Fruit fly (Drosophila melanogaster) whole organism, wandering third instar larva: ENCODE results near the gene Ask1.
A peak's percentile ranks its signal among the peaks of the same experiment; 100 is the strongest.

Experiments
- Abd-B ChIP-seq: fragments of >200 bp; optimal IDR thresholded peaks from 2 replicates; lab custom pipeline; 2017; ENCODE audit warnings: missing biosample characterization, missing genetic modification characterization
- CG32264 ChIP-seq: fragments of 200-800 bp; sonication (Bioruptor generic); optimal IDR thresholded peaks from 2 replicates; lab custom pipeline; 2016; ENCODE audit warnings: missing biosample characterization, missing genetic modification characterization
- CG9705 ChIP-seq: fragments of 200-800 bp; sonication (Bioruptor generic); optimal IDR thresholded peaks from 2 replicates; lab custom pipeline; 2018; ENCODE audit warnings: missing biosample characterization, mild to moderate bottlenecking, missing genetic modification characterization
- CrebA ChIP-seq: fragments of 200-800 bp; sonication (Bioruptor generic); optimal IDR thresholded peaks from 2 replicates; lab custom pipeline; 2016; ENCODE audit warnings: missing biosample characterization, mild to moderate bottlenecking, missing genetic modification characterization, borderline replicate concordance
- Dfd ChIP-seq: fragments of >200 bp; optimal IDR thresholded peaks from 2 replicates; lab custom pipeline; 2017; ENCODE audit warnings: missing biosample characterization, missing genetic modification characterization
- Dif ChIP-seq: fragments of 200-275, 200-300 bp; sonication (Bioruptor generic); optimal IDR thresholded peaks from 2 replicates; lab custom pipeline; 2018; ENCODE audit warnings: missing biosample characterization, missing genetic modification characterization; ENCODE audit not compliant: partially characterized antibody
- GATAd ChIP-seq: sonication (Bioruptor generic); optimal IDR thresholded peaks from 2 replicates; lab custom pipeline; 2016; ENCODE audit warnings: missing biosample characterization, missing genetic modification characterization
- HLH106 ChIP-seq: fragments of 200-800 bp; optimal IDR thresholded peaks from 3 replicates; lab custom pipeline; 2019; ENCODE audit warnings: missing biosample characterization, mild to moderate bottlenecking, missing genetic modification characterization, moderate library complexity
- Hnf4 ChIP-seq: fragments of 200-800 bp; sonication (Bioruptor generic); optimal IDR thresholded peaks from 2 replicates; lab custom pipeline; 2016; ENCODE audit warnings: missing biosample characterization, mild to moderate bottlenecking, missing genetic modification characterization
- Hr78 ChIP-seq: fragments of >200 bp; optimal IDR thresholded peaks from 2 replicates; lab custom pipeline; 2017; ENCODE audit warnings: missing biosample characterization, missing genetic modification characterization
- Hr83 ChIP-seq: fragments of 200-300 bp; sonication (Bioruptor generic); optimal IDR thresholded peaks from 2 replicates; lab custom pipeline; 2016; ENCODE audit warnings: missing biosample characterization, mild to moderate bottlenecking, missing genetic modification characterization, moderate library complexity; ENCODE audit not compliant: poor library complexity, severe bottlenecking
- Jra ChIP-seq: sonication (Bioruptor generic); optimal IDR thresholded peaks from 2 replicates; lab custom pipeline; 2016; ENCODE audit warnings: missing biosample characterization, missing genetic modification characterization
- Mio ChIP-seq: sonication (Bioruptor generic); optimal IDR thresholded peaks from 2 replicates; lab custom pipeline; 2016; ENCODE audit warnings: missing biosample characterization, missing genetic modification characterization
- Myc ChIP-seq: fragments of >200 bp; optimal IDR thresholded peaks from 2 replicates; lab custom pipeline; 2017
- N ChIP-seq: fragments of >200 bp; optimal IDR thresholded peaks from 2 replicates; lab custom pipeline; 2018; ENCODE audit warnings: missing biosample characterization, missing external identifiers, missing genetic modification characterization
- OdsH ChIP-seq: fragments of 200-800 bp; sonication (Bioruptor generic); optimal IDR thresholded peaks from 2 replicates; lab custom pipeline; 2016; ENCODE audit warnings: missing biosample characterization, mild to moderate bottlenecking, missing genetic modification characterization
- Rel ChIP-seq, 2 experiments: fragments of 200-800 bp; sonication (Bioruptor generic) in 1 of 2; optimal IDR thresholded peaks; 2 replicates in 1 of 2; 3 replicates in 1 of 2; lab custom pipeline; 2016 to 2019; ENCODE audit warnings: mild to moderate bottlenecking in 2 of 2, missing biosample characterization in 2 of 2, missing genetic modification characterization in 2 of 2, moderate library complexity in 1 of 2
- Sp1 ChIP-seq: fragments of 200-800 bp; sonication (Bioruptor generic); optimal IDR thresholded peaks from 3 replicates; lab custom pipeline; 2019; ENCODE audit warnings: missing biosample characterization, mild to moderate bottlenecking, missing genetic modification characterization, moderate library complexity
- Vsx2 ChIP-seq: fragments of 200-300, 225-300 bp; sonication (Bioruptor generic); optimal IDR thresholded peaks from 2 replicates; lab custom pipeline; 2018; ENCODE audit warnings: missing biosample characterization, missing genetic modification characterization; ENCODE audit not compliant: partially characterized antibody
- br ChIP-seq: fragments of 200-800 bp; sonication (Bioruptor generic); optimal IDR thresholded peaks from 2 replicates; lab custom pipeline; 2016; ENCODE audit warnings: missing biosample characterization, missing genetic modification characterization
- brk ChIP-seq: fragments of 200-800 bp; sonication (Bioruptor generic); optimal IDR thresholded peaks from 2 replicates; lab custom pipeline; 2016; ENCODE audit warnings: missing biosample characterization, mild to moderate bottlenecking, missing genetic modification characterization
- dl ChIP-seq, 2 experiments: fragments of 175-275, 200-275 bp in 1 of 2; fragments of 200-275 bp in 1 of 2; sonication (Bioruptor generic); optimal IDR thresholded peaks; lab custom pipeline; 2018; ENCODE audit warnings: mild to moderate bottlenecking in 2 of 2, missing biosample characterization in 2 of 2, missing genetic modification characterization in 2 of 2, moderate library complexity in 2 of 2; ENCODE audit not compliant: partially characterized antibody in 2 of 2, insufficient read depth in 1 of 2
- dmrt93B ChIP-seq: fragments of 200-800 bp; sonication (Bioruptor generic); optimal IDR thresholded peaks from 2 replicates; lab custom pipeline; 2018; ENCODE audit warnings: missing biosample characterization, mild to moderate bottlenecking, missing genetic modification characterization
- dsf ChIP-seq: sonication (Bioruptor generic); optimal IDR thresholded peaks from 2 replicates; lab custom pipeline; 2016; ENCODE audit warnings: missing biosample characterization, missing genetic modification characterization, borderline replicate concordance
- ey ChIP-seq: fragments of 200-800 bp; sonication (Bioruptor generic); optimal IDR thresholded peaks from 2 replicates; lab custom pipeline; 2016; ENCODE audit warnings: missing biosample characterization, missing genetic modification characterization
- foxo ChIP-seq, 2 experiments: fragments of 200-800 bp; sonication (Bioruptor generic); optimal IDR thresholded peaks; 2 replicates in 1 of 2; 3 replicates in 1 of 2; lab custom pipeline; 2016 to 2017; ENCODE audit warnings: missing biosample characterization in 2 of 2, missing genetic modification characterization in 2 of 2
- fru ChIP-seq: fragments of 200-800 bp; sonication (Bioruptor generic); optimal IDR thresholded peaks from 3 replicates; lab custom pipeline; 2016; ENCODE audit warnings: missing biosample characterization, mild to moderate bottlenecking, missing genetic modification characterization
- h ChIP-seq: fragments of 200-800 bp; sonication (Bioruptor generic); optimal IDR thresholded peaks from 3 replicates; lab custom pipeline; 2016; ENCODE audit warnings: missing biosample characterization, mild to moderate bottlenecking, missing genetic modification characterization
- jim ChIP-seq: fragments of 175-275, 200-325 bp; sonication (Bioruptor generic); optimal IDR thresholded peaks from 2 replicates; lab custom pipeline; 2016; ENCODE audit warnings: missing biosample characterization, mild to moderate bottlenecking, missing genetic modification characterization
- lola ChIP-seq: fragments of >200 bp; optimal IDR thresholded peaks from 2 replicates; lab custom pipeline; 2017; ENCODE audit warnings: missing biosample characterization, missing genetic modification characterization
- pan ChIP-seq: fragments of >200 bp; optimal IDR thresholded peaks from 2 replicates; lab custom pipeline; 2017
- psq ChIP-seq: fragments of 200-800 bp; sonication (Bioruptor generic); optimal IDR thresholded peaks from 3 replicates; lab custom pipeline; 2017; ENCODE audit warnings: missing biosample characterization, mild to moderate bottlenecking, missing genetic modification characterization, moderate library complexity
- rgr ChIP-seq: fragments of 200-800 bp; sonication (Bioruptor generic); optimal IDR thresholded peaks from 3 replicates; lab custom pipeline; 2016; ENCODE audit warnings: missing biosample characterization, mild to moderate bottlenecking, missing genetic modification characterization
- sage ChIP-seq: fragments of 200-800 bp; sonication (Bioruptor generic); optimal IDR thresholded peaks from 2 replicates; lab custom pipeline; 2016; ENCODE audit warnings: missing biosample characterization, mild to moderate bottlenecking, missing genetic modification characterization
- sv ChIP-seq: fragments of 200-800 bp; sonication (Bioruptor generic); optimal IDR thresholded peaks from 3 replicates; lab custom pipeline; 2016; ENCODE audit warnings: missing biosample characterization, missing genetic modification characterization
- tai ChIP-seq: sonication (Bioruptor generic); optimal IDR thresholded peaks from 2 replicates; lab custom pipeline; 2016; ENCODE audit warnings: missing biosample characterization, missing genetic modification characterization
- usp ChIP-seq: fragments of >200 bp; optimal IDR thresholded peaks from 2 replicates; lab custom pipeline; 2017; ENCODE audit warnings: missing biosample characterization, missing genetic modification characterization
- woc ChIP-seq: sonication (Bioruptor generic); optimal IDR thresholded peaks from 2 replicates; lab custom pipeline; 2016; ENCODE audit warnings: missing biosample characterization, mild to moderate bottlenecking, missing genetic modification characterization

The Ask1 gene

dm6 chr3R:19859370-19860033, 20.0 kb upstream of the Ask1 start:
- TF ChIP-seq Hr83 (GFP tag; lab: Kevin White, UChicago) = no peak
- no peak for TF ChIP-seq dsf (GFP tag; lab: Kevin White, UChicago)
- peak; percentile 76 for TF ChIP-seq br (GFP tag; lab: Kevin White, UChicago)
- TF ChIP-seq Vsx2 (GFP tag; lab: Kevin White, UChicago) = no peak
- no peak for TF ChIP-seq Jra (GFP tag; lab: Kevin White, UChicago)
- no peak for TF ChIP-seq dmrt93B (GFP tag; lab: Kevin White, UChicago)
- TF ChIP-seq rgr = no peak
- no peak for TF ChIP-seq tai (GFP tag; lab: Kevin White, UChicago)
- TF ChIP-seq sv = no peak
- peak in 1 of 2 experiments; percentile 27 for TF ChIP-seq foxo (GFP tag; optimal IDR thresholded peaks at IDR 0.05; lab: Kevin White, UChicago)
- no peak for TF ChIP-seq Dif (GFP tag; lab: Kevin White, UChicago)
- no peak for TF ChIP-seq CG9705
- no peak for TF ChIP-seq Dfd (GFP tag; lab: Kevin White, UChicago)
- TF ChIP-seq CrebA (GFP tag; lab: Kevin White, UChicago) = no peak
- no peak for TF ChIP-seq Abd-B (GFP tag; lab: Kevin White, UChicago)
- no peak for TF ChIP-seq jim (GFP tag; lab: Kevin White, UChicago)
- peak; percentile 32 for TF ChIP-seq fru (GFP tag; lab: Kevin White, UChicago)
- no peak for TF ChIP-seq usp (GFP tag; lab: Kevin White, UChicago)
- peak; percentile 40 for TF ChIP-seq psq
- no peak for TF ChIP-seq pan (lab: Kevin White, UChicago)
- TF ChIP-seq Myc = no peak
- no peak for TF ChIP-seq N (GFP tag; lab: Kevin White, UChicago)
- peak; percentile 8 for TF ChIP-seq HLH106 (tag; lab: Kevin White, UChicago)
- TF ChIP-seq Sp1 (GFP tag; lab: Kevin White, UChicago) = no peak
- peak; percentile 57 for TF ChIP-seq h
- peak; percentile 28 for TF ChIP-seq OdsH (GFP tag; lab: Kevin White, UChicago)
- TF ChIP-seq woc (GFP tag; lab: Kevin White, UChicago) = no peak
- no peak for TF ChIP-seq sage (GFP tag; lab: Kevin White, UChicago)
- no peak for TF ChIP-seq brk
- TF ChIP-seq lola (GFP tag; lab: Kevin White, UChicago) = no peak
- no peak for TF ChIP-seq CG32264 (GFP tag; lab: Kevin White, UChicago)
- TF ChIP-seq ey (GFP tag; lab: Kevin White, UChicago) = peak; percentile 30
- TF ChIP-seq Mio = no peak
- no peak for TF ChIP-seq dl (GFP tag; optimal IDR thresholded peaks at IDR 0.05; lab: Kevin White, UChicago; ENCODE audit: insufficient read depth in 1 of 2, partially characterized antibody in 2 of 2)
- no peak for TF ChIP-seq GATAd (GFP tag; lab: Kevin White, UChicago)
- peak; percentile 24 for TF ChIP-seq Hnf4 (GFP tag; lab: Kevin White, UChicago)
- no peak for TF ChIP-seq Hr78 (GFP tag; lab: Kevin White, UChicago)
- no peak for TF ChIP-seq Rel (GFP tag; optimal IDR thresholded peaks at IDR 0.05; lab: Kevin White, UChicago)
- TF ChIP-seq Rel (tag; optimal IDR thresholded peaks at IDR 0.05; lab: Kevin White, UChicago) = peak; percentile 49

- TF ChIP-seq Abd-B (GFP tag; lab: Kevin White, UChicago) (peak; percentile 68), dmrt93B (GFP tag; lab: Kevin White, UChicago) (peak; percentile 63), GATAd (GFP tag; lab: Kevin White, UChicago) (no peak), Vsx2 (GFP tag; lab: Kevin White, UChicago) (no peak), Jra (GFP tag; lab: Kevin White, UChicago) (peak; percentile 68), CG9705 (peak; percentile 61), OdsH (GFP tag; lab: Kevin White, UChicago) (peak; percentile 63), Dif (GFP tag; lab: Kevin White, UChicago) (peak; percentile 60), Hr78 (GFP tag; lab: Kevin White, UChicago) (peak; percentile 89), Rel (GFP tag; optimal IDR thresholded peaks at IDR 0.05; lab: Kevin White, UChicago) (no peak), Rel (tag; optimal IDR thresholded peaks at IDR 0.05; lab: Kevin White, UChicago) (peak; percentile 60), Mio (no peak), br (GFP tag; lab: Kevin White, UChicago) (peak; percentile 73), brk (no peak), Hnf4 (GFP tag; lab: Kevin White, UChicago) (peak; percentile 84), fru (GFP tag; lab: Kevin White, UChicago) (peak; percentile 70), dsf (GFP tag; lab: Kevin White, UChicago) (peak; percentile 43), Sp1 (GFP tag; lab: Kevin White, UChicago) (peak; percentile 65), sage (GFP tag; lab: Kevin White, UChicago) (no peak), HLH106 (tag; lab: Kevin White, UChicago) (peak; percentile 80), pan (lab: Kevin White, UChicago) (no peak), h (peak; percentile 77), sv (peak; percentile 75), N (GFP tag; lab: Kevin White, UChicago) (peak; percentile 100), jim (GFP tag; lab: Kevin White, UChicago) (peak; percentile 67), CrebA (GFP tag; lab: Kevin White, UChicago) (no peak), tai (GFP tag; lab: Kevin White, UChicago) (no peak), psq (peak; percentile 63), foxo (GFP tag; optimal IDR thresholded peaks at IDR 0.05; lab: Kevin White, UChicago) (peak in 1 of 2 experiments; percentile 85), usp (GFP tag; lab: Kevin White, UChicago) (no peak), ey (GFP tag; lab: Kevin White, UChicago) (peak; percentile 76), rgr (peak; percentile 82), lola (GFP tag; lab: Kevin White, UChicago) (peak; percentile 97), woc (GFP tag; lab: Kevin White, UChicago) (peak; percentile 84), CG32264 (GFP tag; lab: Kevin White, UChicago) (no peak), dl (GFP tag; optimal IDR thresholded peaks at IDR 0.05; lab: Kevin White, UChicago; ENCODE audit: insufficient read depth in 1 of 2, partially characterized antibody in 2 of 2) (no peak), Hr83 (GFP tag; lab: Kevin White, UChicago) (peak; percentile 63)
These were observed 18.4 kb upstream of the Ask1 start, which contains the start of the genes Ire1 and Mrm2 for dm6 chr3R:19860996-19861719. Gene Ire1 (minus strand): TSS chr3R:19861291. Gene Mrm2 (plus strand): TSS chr3R:19861610.
